Worm (Caenorhabditis elegans): Measurements from ENCODE around the gene srd-1.

The srd-1 gene

DNA sequence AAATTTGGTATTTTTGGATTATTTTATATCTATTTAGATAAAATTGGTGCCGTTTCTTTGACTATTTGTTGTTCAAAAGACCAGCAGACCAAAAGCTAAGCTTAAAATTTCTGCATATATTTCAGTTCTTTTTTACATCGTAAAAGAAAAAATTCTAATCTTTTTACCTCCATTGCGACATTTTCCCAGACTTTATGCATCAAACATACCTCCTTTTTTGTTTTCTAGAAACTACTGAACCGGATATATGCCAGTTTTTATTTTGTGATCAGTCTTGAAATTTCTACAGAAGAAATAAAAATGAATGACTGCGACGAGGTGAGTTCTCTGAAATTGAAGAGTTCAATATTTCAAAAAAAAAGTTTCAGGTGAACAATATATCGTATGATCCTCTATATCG is 12.1 kb upstream of the srd-1 start, which contains the start of gene srb-6:
Gene srb-6, plus strand, starts transcription at position 301 of the 400 bp plus-strand sequence.
- TF ChIP-seq die-1 (tag; optimal IDR thresholded peaks at IDR 0.05) (no peak), T26A5.8 (tag; optimal IDR thresholded peaks at IDR 0.05) (no peak), mes-4 (tag; optimal IDR thresholded peaks at IDR 0.05) (no peak), ceh-79 (tag; optimal IDR thresholded peaks at IDR 0.05) (no peak), nhr-80 (tag; optimal IDR thresholded peaks at IDR 0.05) (no peak), cebp-2 (GFP tag; IDR thresholded peaks at IDR 0.05) (no peak), egl-44 (GFP tag; IDR thresholded peaks at IDR 0.05) (no peak)

- no peak for TF ChIP-seq lin-26 (GFP tag; IDR thresholded peaks at IDR 0.05)
- TF ChIP-seq ztf-18 (tag; optimal IDR thresholded peaks at IDR 0.05), result no peak
- TF ChIP-seq sptf-2 (GFP tag; optimal IDR thresholded peaks at IDR 0.05), result no peak
- no peak for TF ChIP-seq snpc-1.3 (tag; optimal IDR thresholded peaks at IDR 0.05; ENCODE audit: insufficient read depth)
- no peak for TF ChIP-seq efl-1 (GFP tag; optimal IDR thresholded peaks at IDR 0.05)
- TF ChIP-seq mes-4 (tag; optimal IDR thresholded peaks at IDR 0.05), result no peak
- no peak for TF ChIP-seq cebp-2 (GFP tag; IDR thresholded peaks at IDR 0.05)
- no peak for TF ChIP-seq F49E8.2 (tag; optimal IDR thresholded peaks at IDR 0.05; ENCODE audit: insufficient read depth)
- TF ChIP-seq ceh-79 (tag; optimal IDR thresholded peaks at IDR 0.05), result no peak
- TF ChIP-seq unc-130 (GFP tag; optimal IDR thresholded peaks at IDR 0.05), result no peak
- TF ChIP-seq him-1 (tag; optimal IDR thresholded peaks at IDR 0.05), result no peak
- TF ChIP-seq athp-1 (tag; optimal IDR thresholded peaks at IDR 0.05), result no peak
- TF ChIP-seq hmg-1.2 (GFP tag; IDR thresholded peaks at IDR 0.05), result no peak
- no peak for TF ChIP-seq atf-7 (tag; optimal IDR thresholded peaks at IDR 0.05)
- no peak for TF ChIP-seq nhr-27 (tag; optimal IDR thresholded peaks at IDR 0.05)
- no peak for TF ChIP-seq tbp1 (GFP tag; optimal IDR thresholded peaks at IDR 0.05)
- TF ChIP-seq tlf-1 (GFP tag; optimal IDR thresholded peaks at IDR 0.05), result no peak
- TF ChIP-seq F57A8.1 (GFP tag; optimal IDR thresholded peaks at IDR 0.05), result no peak
These were observed 9.7 kb upstream of the srd-1 start, which contains the start of gene R05H5.7 for ce11 chrII:10192207-10192606. TSS of gene R05H5.7 (plus strand) at chrII:10192507.

ce11 chrII:10189369-10189768 is 6.8 kb upstream of the srd-1 start, which contains the start of gene cdc-25.4:
TSS of gene cdc-25.4 (minus strand) at chrII:10189469.
- TF ChIP-seq ccch-3 (GFP tag; optimal IDR thresholded peaks at IDR 0.05) (no peak), tlf-1 (GFP tag; optimal IDR thresholded peaks at IDR 0.05) (no peak), madf-8 (GFP tag; conservative IDR thresholded peaks at IDR 0.05) (no peak), K11D2.4 (GFP tag; IDR thresholded peaks at IDR 0.05) (no peak), chd-7 (tag; optimal IDR thresholded peaks at IDR 0.05) (no peak), zim-3 (tag; optimal IDR thresholded peaks at IDR 0.05) (no peak), F55B11.4 (tag; optimal IDR thresholded peaks at IDR 0.05; ENCODE audit: borderline replicate concordance, insufficient read depth) (no peak), lin-40 (tag; optimal IDR thresholded peaks at IDR 0.05) (no peak), die-1 (tag; optimal IDR thresholded peaks at IDR 0.05) (no peak), nhr-90 (tag; optimal IDR thresholded peaks at IDR 0.05) (no peak), nfya-2 (GFP tag; IDR thresholded peaks at IDR 0.05) (no peak), F10E7.11 (tag; optimal IDR thresholded peaks at IDR 0.05) (no peak), rec-8 (tag; optimal IDR thresholded peaks at IDR 0.05) (no peak), snpc-3.4 (tag; optimal IDR thresholded peaks at IDR 0.05) (no peak), madf-3 (GFP tag; IDR thresholded peaks at IDR 0.05) (no peak)

- TF ChIP-seq bed-2 (GFP tag; IDR thresholded peaks at IDR 0.05) (no peak), ztf-6 (GFP tag; IDR thresholded peaks at IDR 0.05) (no peak), Y95B8A.8 (GFP tag; IDR thresholded peaks at IDR 0.05) (no peak), nhr-90 (tag; optimal IDR thresholded peaks at IDR 0.05) (no peak), let-607 (tag; optimal IDR thresholded peaks at IDR 0.05) (no peak), lag-1 (GFP tag; IDR thresholded peaks at IDR 0.05) (no peak), F55B11.4 (tag; optimal IDR thresholded peaks at IDR 0.05; ENCODE audit: borderline replicate concordance, insufficient read depth) (no peak), B0336.3 (GFP tag; IDR thresholded peaks at IDR 0.05) (no peak), mes-4 (tag; optimal IDR thresholded peaks at IDR 0.05) (no peak), madf-10 (tag; optimal IDR thresholded peaks at IDR 0.05) (no peak), ceh-40 (GFP tag; IDR thresholded peaks at IDR 0.05) (no peak), ztf-28 (GFP tag; IDR thresholded peaks at IDR 0.05) (no peak), Y53G8AR.9 (GFP tag; conservative IDR thresholded peaks at IDR 0.05) (no peak)
These were observed 5.3 kb upstream of the srd-1 start, which contains the start of gene srd-2 for ce11 chrII:10187808-10188207. TSS of gene srd-2 (minus strand) at chrII:10187908.

Data from whole organism, young adult.